Worm (Caenorhabditis elegans): Measurements from ENCODE around the gene C37E2.3.
A peak's percentile ranks its signal among the peaks of the same experiment; 100 is the strongest.

C37E2.3 gene

DNA sequence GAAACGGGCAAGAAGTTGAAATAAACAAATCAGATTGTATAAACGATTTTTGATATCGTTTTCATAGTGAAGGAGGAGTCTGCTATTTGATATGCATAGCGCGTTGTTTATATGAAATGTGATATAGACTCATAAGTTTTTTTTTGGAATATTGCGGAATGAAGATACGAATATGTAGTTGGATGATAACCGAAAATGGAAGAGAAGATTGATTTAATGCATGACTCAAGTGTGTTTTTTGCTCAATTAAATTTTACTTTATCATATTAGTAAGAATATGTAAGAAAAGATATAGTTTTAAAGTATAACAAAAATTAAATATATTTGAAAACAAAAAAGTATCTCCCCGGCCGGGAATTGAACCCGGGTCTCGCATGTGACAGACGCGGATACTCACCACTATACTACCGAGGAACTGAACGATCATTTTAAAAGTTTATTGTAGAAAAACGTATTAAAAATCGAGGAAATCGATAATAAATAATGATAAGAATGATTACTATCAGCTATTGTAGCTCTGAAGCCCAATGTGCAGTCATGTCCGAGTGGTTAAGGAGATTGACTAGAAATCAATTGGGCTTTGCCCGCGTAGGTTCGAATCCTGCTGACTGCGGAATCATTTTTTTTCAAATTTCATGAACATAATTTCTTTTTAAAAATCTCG, 18.4 kb upstream of the C37E2.3 start, which contains the start of gene lgc-25 (continued):
- TF ChIP-seq snpc-1.3 (tag; optimal IDR thresholded peaks at IDR 0.05; ENCODE audit: insufficient read depth) (peak; percentile 69), F23B12.7 (tag; optimal IDR thresholded peaks at IDR 0.05; ENCODE audit: insufficient read depth) (peak; percentile 86), Y53G8AR.9 (GFP tag; conservative IDR thresholded peaks at IDR 0.05) (no peak), B0261.1 (tag; optimal IDR thresholded peaks at IDR 0.05) (peak; percentile 97), ZK185.1 (tag; optimal IDR thresholded peaks at IDR 0.05; ENCODE audit: poor library complexity, severe bottlenecking) (peak; percentile 85), D2030.7 (GFP tag; IDR thresholded peaks at IDR 0.05) (peak; percentile 79), aptf-2 (GFP tag; conservative IDR thresholded peaks at IDR 0.05) (no peak), nhr-120 (GFP tag; IDR thresholded peaks at IDR 0.05) (no peak), him-1 (tag; optimal IDR thresholded peaks at IDR 0.05) (peak; percentile 83), ceh-27 (GFP tag; optimal IDR thresholded peaks at IDR 0.05) (no peak), snpc-3.4 (tag; optimal IDR thresholded peaks at IDR 0.05) (peak; percentile 33), ztf-28 (GFP tag; IDR thresholded peaks at IDR 0.05) (no peak), repo-1 (tag; optimal IDR thresholded peaks at IDR 0.05) (peak; percentile 71), ceh-100 (GFP tag; IDR thresholded peaks at IDR 0.05) (no peak), sea-2 (GFP tag; IDR thresholded peaks at IDR 0.05) (no peak), rec-8 (tag; optimal IDR thresholded peaks at IDR 0.05) (peak; percentile 59 to 73), nhr-90 (tag; optimal IDR thresholded peaks at IDR 0.05) (peak; percentile 71), mes-4 (tag; optimal IDR thresholded peaks at IDR 0.05) (peak; percentile 70), B0019.2 (GFP tag; conservative IDR thresholded peaks at IDR 0.05) (no peak), ets-4 (GFP tag; optimal IDR thresholded peaks at IDR 0.05) (no peak), attf-6 (GFP tag; IDR thresholded peaks at IDR 0.05) (no peak), Y53F4B.3 (GFP tag; IDR thresholded peaks at IDR 0.05) (no peak), dpl-1 (GFP tag; optimal IDR thresholded peaks at IDR 0.05) (no peak), zfh-2 (GFP tag; conservative IDR thresholded peaks at IDR 0.05) (no peak), ccch-3 (GFP tag; optimal IDR thresholded peaks at IDR 0.05) (no peak), egrh-3 (GFP tag; IDR thresholded peaks at IDR 0.05) (no peak), die-1 (tag; optimal IDR thresholded peaks at IDR 0.05) (peak; percentile 82), tbx-9 (tag; optimal IDR thresholded peaks at IDR 0.05; ENCODE audit: borderline replicate concordance) (no peak), ztf-3 (GFP tag; optimal IDR thresholded peaks at IDR 0.05) (no peak), ztf-25 (GFP tag; IDR thresholded peaks at IDR 0.05) (no peak), hlh-26 (GFP tag; conservative IDR thresholded peaks at IDR 0.05) (no peak), B0035.1 (tag; optimal IDR thresholded peaks at IDR 0.05) (peak; percentile 63), T07F8.4 (tag; optimal IDR thresholded peaks at IDR 0.05) (peak; percentile 73), pbrm-1 (GFP tag; IDR thresholded peaks at IDR 0.05) (peak; percentile 68), K12H6.12 (tag; optimal IDR thresholded peaks at IDR 0.05) (no peak), lag-1 (GFP tag; IDR thresholded peaks at IDR 0.05) (no peak), hrde-1 (tag; optimal IDR thresholded peaks at IDR 0.05; ENCODE audit: borderline replicate concordance) (peak; percentile 44), hmg-20 (GFP tag; IDR thresholded peaks at IDR 0.05) (no peak), ceh-58 (GFP tag; IDR thresholded peaks at IDR 0.05) (no peak), mxl-1 (tag; optimal IDR thresholded peaks at IDR 0.05) (peak; percentile 36), hmg-1.2 (GFP tag; IDR thresholded peaks at IDR 0.05) (peak; percentile 75), tlf-1 (GFP tag; optimal IDR thresholded peaks at IDR 0.05) (no peak), rpc-1 (optimal IDR thresholded peaks at IDR 0.05) (peak; percentile 96), rpc-1 (tag; optimal IDR thresholded peaks at IDR 0.05) (peak; percentile 94), lin-40 (tag; optimal IDR thresholded peaks at IDR 0.05) (no peak), ceh-79 (tag; optimal IDR thresholded peaks at IDR 0.05) (no peak), Y67H2A.10 (GFP tag; conservative IDR thresholded peaks at IDR 0.05) (no peak), bed-1 (GFP tag; IDR thresholded peaks at IDR 0.05) (no peak)

All from whole organism, young adult.